Fruit fly (Drosophila melanogaster) whole organism, embryonic: Measurements from ENCODE around the gene CG42268.

Experiments
- CG3726 ChIP-seq: fragments of 200-800 bp; sonication (Bioruptor generic); IDR thresholded peaks from 3 replicates; pipeline ENCODE4, ENCODE4 v1.3.6; 2022; ENCODE audit warnings: missing biosample characterization, missing genetic modification characterization
- NC2α ChIP-seq: fragments of 200-800 bp; sonication (Bioruptor generic); optimal IDR thresholded peaks from 2 replicates; lab custom pipeline; 2016; ENCODE audit warnings: missing biosample characterization, missing genetic modification characterization

DNA sequence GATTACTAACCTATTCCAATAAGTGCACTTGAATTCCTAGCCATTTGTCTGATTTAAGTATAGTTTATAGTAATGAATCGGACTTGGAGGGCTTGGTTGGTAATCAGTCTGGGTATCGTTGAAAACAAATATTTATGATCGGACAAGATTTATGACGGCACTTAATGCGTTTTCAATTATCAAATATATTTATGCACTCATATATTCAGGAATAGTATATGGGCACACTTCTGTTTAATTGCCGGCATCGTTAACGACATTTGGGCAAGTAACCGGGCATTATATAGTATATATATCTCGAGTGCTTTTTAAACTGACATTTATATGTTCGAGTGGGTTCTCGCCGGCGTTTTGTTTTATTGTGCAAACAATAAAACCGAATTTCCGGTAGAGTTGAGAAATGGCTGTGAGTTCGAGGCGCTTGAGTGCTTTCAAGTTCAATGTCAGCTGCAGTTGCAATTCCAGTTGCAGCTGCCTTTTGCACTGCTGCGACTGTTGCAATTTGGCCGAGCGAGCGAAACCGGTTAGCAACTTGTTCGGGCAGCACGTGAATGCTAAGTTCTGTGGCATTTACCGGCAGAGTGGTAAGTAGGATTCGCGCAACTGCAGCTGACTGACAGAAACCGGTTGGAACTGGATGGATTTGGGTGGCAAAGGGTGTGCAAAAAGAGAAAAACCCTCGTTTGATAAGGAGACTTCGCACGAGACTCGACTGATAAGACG lies 7.6 kb upstream of the CG42268 start:
- no peak for TF ChIP-seq NC2α (GFP tag; lab: Kevin White, UChicago)
- no peak for TF ChIP-seq CG3726 (GFP tag; lab: Robert Waterston, UW)
